Worm (Caenorhabditis elegans): Measurements from ENCODE around the gene fipr-28.
"Not testable (repeated sequence)": the region's sequence is repeated elsewhere in the genome, so short reads cannot be mapped to it uniquely, and the experiment has no call there.

Gene fipr-28

DNA sequence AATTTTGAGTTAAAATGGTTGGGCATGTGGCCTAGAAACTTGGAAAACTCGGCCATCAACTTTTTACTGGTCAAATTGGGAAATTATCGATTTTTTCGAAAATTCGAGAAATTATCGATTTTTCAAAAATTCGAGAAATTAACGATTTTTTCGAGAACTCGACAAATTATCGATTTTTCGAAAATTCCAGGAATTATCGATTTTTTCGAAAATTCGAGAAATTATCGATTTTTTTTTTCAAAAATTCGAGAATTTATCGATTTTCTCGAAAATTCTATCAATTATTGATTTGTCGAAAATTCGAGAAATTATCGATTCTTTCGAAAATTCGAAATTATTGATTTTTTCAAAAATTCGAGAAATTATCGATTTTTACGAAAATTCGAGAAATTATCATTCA lies 16.0 kb downstream of the fipr-28 start:
- TF ChIP-seq mab-5 (tag; optimal IDR thresholded peaks at IDR 0.05) (no peak), mep-1 (tag; optimal IDR thresholded peaks at IDR 0.05) (no peak), ceh-39 (tag; optimal IDR thresholded peaks at IDR 0.05) (no peak), hlh-1 (tag; optimal IDR thresholded peaks at IDR 0.05) (no peak), sem-2 (GFP tag; optimal IDR thresholded peaks at IDR 0.05) (no peak), ham-2 (GFP tag; optimal IDR thresholded peaks at IDR 0.05) (no peak), nhr-28 (tag; optimal IDR thresholded peaks at IDR 0.05) (no peak), nhr-2 (tag; optimal IDR thresholded peaks at IDR 0.05) (no peak), flh-1 (GFP tag; optimal IDR thresholded peaks at IDR 0.05) (no peak), nhr-237 (tag; optimal IDR thresholded peaks at IDR 0.05) (no peak), snpc-4 (tag; optimal IDR thresholded peaks at IDR 0.05) (no peak), bed-3 (GFP tag; optimal IDR thresholded peaks at IDR 0.05) (no peak), lin-13 (tag; optimal IDR thresholded peaks at IDR 0.05) (no peak), sptf-1 (tag; optimal IDR thresholded peaks at IDR 0.05) (no peak), blmp-1 (tag; optimal IDR thresholded peaks at IDR 0.05) (no peak), pha-4 (tag; optimal IDR thresholded peaks at IDR 0.05) (no peak), ceh-83 (GFP tag; optimal IDR thresholded peaks at IDR 0.05) (no peak), drap-1 (GFP tag; optimal IDR thresholded peaks at IDR 0.05) (no peak), unc-39 (tag; optimal IDR thresholded peaks at IDR 0.05) (no peak)

- TF ChIP-seq ham-2 (GFP tag; optimal IDR thresholded peaks at IDR 0.05) (no peak), ceh-43 (GFP tag; optimal IDR thresholded peaks at IDR 0.05) (no peak), sptf-1 (tag; optimal IDR thresholded peaks at IDR 0.05) (no peak), ces-1 (GFP tag; optimal IDR thresholded peaks at IDR 0.05) (no peak), unc-39 (tag; optimal IDR thresholded peaks at IDR 0.05) (no peak), hlh-1 (tag; optimal IDR thresholded peaks at IDR 0.05) (no peak), zip-8 (tag; optimal IDR thresholded peaks at IDR 0.05) (no peak), nhr-76 (tag; optimal IDR thresholded peaks at IDR 0.05) (no peak), sem-2 (GFP tag; optimal IDR thresholded peaks at IDR 0.05) (no peak), ceh-39 (tag; optimal IDR thresholded peaks at IDR 0.05) (no peak), M03D4.4 (tag; optimal IDR thresholded peaks at IDR 0.05) (no peak), mep-1 (tag; optimal IDR thresholded peaks at IDR 0.05) (no peak), lsy-2 (tag; optimal IDR thresholded peaks at IDR 0.05) (no peak), blmp-1 (tag; optimal IDR thresholded peaks at IDR 0.05) (no peak), tbx-8 (GFP tag; optimal IDR thresholded peaks at IDR 0.05) (no peak), nhr-2 (tag; optimal IDR thresholded peaks at IDR 0.05) (no peak), pha-4 (tag; optimal IDR thresholded peaks at IDR 0.05) (no peak)
Observed at ce11 chrIV:16645492-16646191, 17.9 kb downstream of the fipr-28 start.

DNA sequence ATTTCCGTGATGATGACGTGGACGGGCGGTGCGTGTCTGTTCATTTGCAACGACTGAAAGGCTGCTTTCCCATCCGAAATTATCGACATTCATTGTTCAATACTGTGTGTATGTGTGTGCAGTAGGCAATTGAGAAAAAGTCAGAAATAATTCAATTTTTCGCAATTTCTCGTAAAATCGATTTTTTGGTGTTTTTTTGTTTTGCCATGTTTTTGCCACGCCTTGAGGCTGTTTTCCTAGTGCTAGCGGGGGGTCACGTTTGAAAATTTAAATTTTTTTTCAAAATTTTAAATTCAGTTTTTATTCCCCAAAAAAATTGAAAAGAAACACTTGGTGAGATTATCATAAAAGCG lies 18.4 kb downstream of the fipr-28 start, which contains the start of gene Y51H4A.13:
Gene Y51H4A.13 (minus strand): TSS at position 182 of the 353 bp plus-strand sequence.
- TF ChIP-seq hlh-1 (tag; optimal IDR thresholded peaks at IDR 0.05); unc-120 (tag; optimal IDR thresholded peaks at IDR 0.05; ENCODE audit: poor library complexity, severe bottlenecking); lin-32 (GFP tag; optimal IDR thresholded peaks at IDR 0.05): not testable (repeated sequence)

ce11 chrIV:16655783-16656182 lies 28.0 kb downstream of the fipr-28 start, which contains the start of gene set-26:
TSS of gene set-26 (minus strand) at chrIV:16655883.
- not testable (repeated sequence) for TF ChIP-seq sptf-1 (tag; optimal IDR thresholded peaks at IDR 0.05); M03D4.4 (tag; optimal IDR thresholded peaks at IDR 0.05); ces-1 (GFP tag; optimal IDR thresholded peaks at IDR 0.05)

DNA sequence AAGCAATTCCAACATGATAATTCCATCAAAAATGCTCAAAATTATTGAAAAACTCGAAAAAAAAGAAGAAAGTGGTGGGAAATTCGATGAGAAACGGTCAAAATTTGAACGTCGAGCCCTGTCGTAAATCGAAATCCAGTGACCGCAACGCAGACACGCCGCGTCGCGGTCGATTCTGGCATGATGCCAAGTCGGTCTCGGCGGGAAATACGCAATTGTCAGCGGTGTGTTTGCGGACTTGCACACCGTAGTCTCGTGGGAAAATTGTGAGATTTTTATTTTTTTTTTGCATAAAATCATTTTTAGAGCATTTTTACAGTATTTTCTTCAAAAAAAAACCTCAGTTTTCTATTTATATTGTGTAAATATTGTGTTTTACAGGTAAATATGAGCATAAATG lies 28.5 kb downstream of the fipr-28 start, which contains the start of gene tsr-2:
Gene tsr-2 (plus strand): TSS at position 382 of the 400 bp plus-strand sequence.
- peak; percentile 51 for TF ChIP-seq M03D4.4 (tag; optimal IDR thresholded peaks at IDR 0.05)
- peak; percentile 89 for TF ChIP-seq mep-1 (tag; optimal IDR thresholded peaks at IDR 0.05)
- no peak for TF ChIP-seq sem-2 (GFP tag; optimal IDR thresholded peaks at IDR 0.05)
- TF ChIP-seq zip-8 (tag; optimal IDR thresholded peaks at IDR 0.05): no peak
- peak; percentile 29 for TF ChIP-seq unc-62 (GFP tag; optimal IDR thresholded peaks at IDR 0.05)
- TF ChIP-seq ham-2 (GFP tag; optimal IDR thresholded peaks at IDR 0.05): no peak
- TF ChIP-seq ceh-83 (GFP tag; optimal IDR thresholded peaks at IDR 0.05): no peak
- no peak for TF ChIP-seq unc-39 (tag; optimal IDR thresholded peaks at IDR 0.05)
- TF ChIP-seq pha-4 (tag; optimal IDR thresholded peaks at IDR 0.05): peak; percentile 93
- no peak for TF ChIP-seq nhr-2 (tag; optimal IDR thresholded peaks at IDR 0.05)
- TF ChIP-seq ces-1 (GFP tag; optimal IDR thresholded peaks at IDR 0.05): peak; percentile 60
- peak; percentile 52 for TF ChIP-seq hlh-1 (tag; optimal IDR thresholded peaks at IDR 0.05)
- peak; percentile 84 for TF ChIP-seq ceh-39 (tag; optimal IDR thresholded peaks at IDR 0.05)
- peak; percentile 98 for TF ChIP-seq lsy-2 (tag; optimal IDR thresholded peaks at IDR 0.05)
- TF ChIP-seq sptf-1 (tag; optimal IDR thresholded peaks at IDR 0.05): peak; percentile 55
- TF ChIP-seq mab-5 (tag; optimal IDR thresholded peaks at IDR 0.05): no peak
- TF ChIP-seq nhr-12 (tag; optimal IDR thresholded peaks at IDR 0.05): no peak
- TF ChIP-seq elt-1 (tag; optimal IDR thresholded peaks at IDR 0.05; ENCODE audit: borderline replicate concordance, insufficient read depth): no peak
- no peak for TF ChIP-seq flh-1 (GFP tag; optimal IDR thresholded peaks at IDR 0.05)
- peak; percentile 82 for TF ChIP-seq nhr-237 (tag; optimal IDR thresholded peaks at IDR 0.05)
- no peak for TF ChIP-seq elt-3 (tag; optimal IDR thresholded peaks at IDR 0.05)
- peak; percentile 89 for TF ChIP-seq lin-13 (tag; optimal IDR thresholded peaks at IDR 0.05)
- no peak for TF ChIP-seq snpc-4 (tag; optimal IDR thresholded peaks at IDR 0.05)
- TF ChIP-seq cnd-1 (tag; optimal IDR thresholded peaks at IDR 0.05): no peak
- no peak for TF ChIP-seq bed-3 (GFP tag; optimal IDR thresholded peaks at IDR 0.05)
- TF ChIP-seq nhr-76 (tag; optimal IDR thresholded peaks at IDR 0.05): no peak
- no peak for TF ChIP-seq tbx-8 (GFP tag; optimal IDR thresholded peaks at IDR 0.05)
- peak; percentile 35 for TF ChIP-seq unc-120 (tag; optimal IDR thresholded peaks at IDR 0.05; ENCODE audit: poor library complexity, severe bottlenecking)
- no peak for TF ChIP-seq lin-32 (GFP tag; optimal IDR thresholded peaks at IDR 0.05)
- TF ChIP-seq ceh-43 (GFP tag; optimal IDR thresholded peaks at IDR 0.05): no peak
- TF ChIP-seq mls-2 (tag; optimal IDR thresholded peaks at IDR 0.05): no peak
- TF ChIP-seq blmp-1 (tag; optimal IDR thresholded peaks at IDR 0.05): no peak
- TF ChIP-seq drap-1 (GFP tag; optimal IDR thresholded peaks at IDR 0.05): peak; percentile 33
- no peak for TF ChIP-seq ztf-11 (tag; optimal IDR thresholded peaks at IDR 0.05)
- no peak for TF ChIP-seq nhr-28 (tag; optimal IDR thresholded peaks at IDR 0.05)

Data from whole organism, mixed stage, embryonic.